Worm (Caenorhabditis elegans): ENCODE measurements around the gene gos-28.

- no peak for TF ChIP-seq dao-5 (tag; optimal IDR thresholded peaks at IDR 0.05)
- TF ChIP-seq him-1 (tag; optimal IDR thresholded peaks at IDR 0.05): no peak
- no peak for TF ChIP-seq W03F9.2 (tag; optimal IDR thresholded peaks at IDR 0.05)
These were observed 38.2 kb downstream of the gos-28 start, which contains the start of the genes F56C9.6 and F56C9.3 for ce11 chrIII:7310662-7311340.

Measured in whole organism, L4/young adult.